Fruit fly (Drosophila melanogaster) whole organism, embryonic: ENCODE measurements around the gene cup.
A peak's percentile ranks its signal among the peaks of the same experiment; 100 is the strongest.

ENCODE experiments used
- Ada2b ChIP-seq: fragments of 200-800 bp; sonication (Bioruptor generic); IDR thresholded peaks from 2 replicates; pipeline ENCODE4 v1.3.6; 2022; ENCODE audit warnings: missing biosample characterization, missing genetic modification characterization
- Atf6 ChIP-seq: fragments of 200-800 bp; sonication (Bioruptor generic); IDR thresholded peaks from 2 replicates; pipeline ENCODE4 v1.3.6; 2022; ENCODE audit warnings: missing biosample characterization, missing genetic modification characterization
- CG10543 ChIP-seq: fragments of 200-800 bp; sonication (Bioruptor generic); optimal IDR thresholded peaks from 3 replicates; lab custom pipeline; 2017; ENCODE audit warnings: missing biosample characterization, mild to moderate bottlenecking, missing genetic modification characterization, moderate library complexity
- CG12219 ChIP-seq: fragments of 200-800 bp; sonication (Bioruptor generic); optimal IDR thresholded peaks from 3 replicates; lab custom pipeline; 2018; ENCODE audit warnings: missing biosample characterization, mild to moderate bottlenecking, missing genetic modification characterization
- CG12299 ChIP-seq: fragments of 200-800 bp; sonication (Bioruptor generic); optimal IDR thresholded peaks from 2 replicates; lab custom pipeline; 2018; ENCODE audit warnings: missing biosample characterization, mild to moderate bottlenecking, missing genetic modification characterization
- CG14014 ChIP-seq: fragments of 200-800 bp; sonication (Bioruptor generic); IDR thresholded peaks from 2 replicates; pipeline ENCODE4 v1.3.6; 2022; ENCODE audit warnings: missing biosample characterization, missing genetic modification characterization
- CG15269 ChIP-seq: fragments of 200-800 bp; sonication (Bioruptor generic); optimal IDR thresholded peaks from 2 replicates; lab custom pipeline; 2018; ENCODE audit warnings: missing biosample characterization, mild to moderate bottlenecking, missing genetic modification characterization, moderate library complexity
- CG15696 ChIP-seq: fragments of 200-800 bp; sonication (Bioruptor generic); optimal IDR thresholded peaks from 2 replicates; lab custom pipeline; 2019; ENCODE audit warnings: missing biosample characterization, mild to moderate bottlenecking, missing genetic modification characterization, moderate library complexity
- CG17829 ChIP-seq: fragments of 200-800 bp; optimal IDR thresholded peaks from 2 replicates; lab custom pipeline; 2019; ENCODE audit warnings: missing biosample characterization, mild to moderate bottlenecking, missing genetic modification characterization, moderate library complexity
- CG17912 ChIP-seq: fragments of 200-800 bp; sonication (Bioruptor generic); optimal IDR thresholded peaks from 2 replicates; lab custom pipeline; 2018; ENCODE audit warnings: missing biosample characterization, mild to moderate bottlenecking, missing genetic modification characterization
- CG18476 ChIP-seq: fragments of 200-800 bp; sonication (Bioruptor generic); optimal IDR thresholded peaks from 2 replicates; lab custom pipeline; 2016; ENCODE audit warnings: missing biosample characterization, mild to moderate bottlenecking, missing genetic modification characterization
- CG18619 ChIP-seq: fragments of 200-800 bp; sonication (Bioruptor generic); optimal IDR thresholded peaks from 3 replicates; lab custom pipeline; 2017; ENCODE audit warnings: missing biosample characterization, mild to moderate bottlenecking, missing genetic modification characterization
- CG2199 ChIP-seq: fragments of 200-800 bp; sonication (Bioruptor generic); IDR thresholded peaks from 3 replicates; pipeline ENCODE4 v1.3.6; 2022; ENCODE audit warnings: missing biosample characterization, missing genetic modification characterization
- CG30020 ChIP-seq: fragments of 200-800 bp; optimal IDR thresholded peaks from 2 replicates; lab custom pipeline; 2019; ENCODE audit warnings: missing biosample characterization, mild to moderate bottlenecking, missing genetic modification characterization, moderate library complexity
- CG34376 ChIP-seq: fragments of 200-800 bp; sonication (Bioruptor generic); optimal IDR thresholded peaks from 2 replicates; lab custom pipeline; 2018; ENCODE audit warnings: missing biosample characterization, mild to moderate bottlenecking, missing genetic modification characterization
- CG4360 ChIP-seq: fragments of 200-800 bp; sonication (Bioruptor generic); IDR thresholded peaks from 2 replicates; pipeline ENCODE4 v1.3.6; 2022; ENCODE audit warnings: missing biosample characterization, missing genetic modification characterization
- CG43689 ChIP-seq: fragments of 200-800 bp; sonication (Bioruptor generic); IDR thresholded peaks from 2 replicates; pipeline ENCODE4 v1.3.6; 2022; ENCODE audit warnings: missing biosample characterization, missing genetic modification characterization
- CG7357 ChIP-seq: fragments of 200-800 bp; sonication (Bioruptor generic); IDR thresholded peaks from 3 replicates; pipeline ENCODE4 v1.3.6; 2022; ENCODE audit warnings: missing biosample characterization, missing genetic modification characterization
- CG8359 ChIP-seq: fragments of 200-800 bp; sonication (Bioruptor generic); optimal IDR thresholded peaks from 2 replicates; lab custom pipeline; 2017; ENCODE audit warnings: missing biosample characterization, mild to moderate bottlenecking, missing genetic modification characterization, borderline replicate concordance
- CkIIα-i1 ChIP-seq: fragments of 200-800 bp; sonication (Bioruptor generic); IDR thresholded peaks from 2 replicates; pipeline ENCODE4 v1.3.6; 2022; ENCODE audit warnings: missing biosample characterization, missing genetic modification characterization
- D19A ChIP-seq: fragments of 200-800 bp; optimal IDR thresholded peaks from 3 replicates; lab custom pipeline; 2019; ENCODE audit warnings: missing biosample characterization, mild to moderate bottlenecking, missing genetic modification characterization, moderate library complexity
- Dll ChIP-seq: fragments of 200-800 bp; sonication (Bioruptor generic); IDR thresholded peaks from 4 replicates; pipeline ENCODE4 v1.3.6; 2022; ENCODE audit warnings: missing biosample characterization, missing genetic modification characterization; ENCODE audit not compliant: partially characterized antibody
- Dp ChIP-seq: fragments of 200-800 bp; sonication (Bioruptor generic); optimal IDR thresholded peaks from 2 replicates; lab custom pipeline; 2018; ENCODE audit warnings: missing biosample characterization, mild to moderate bottlenecking, missing genetic modification characterization, moderate library complexity
- Gsc ChIP-seq: fragments of 200-800 bp; sonication (Bioruptor generic); IDR thresholded peaks from 2 replicates; pipeline ENCODE4 v1.3.6; 2022; ENCODE audit warnings: missing biosample characterization, missing genetic modification characterization
- Hey ChIP-seq: fragments of 200-800 bp; sonication (Bioruptor generic); optimal IDR thresholded peaks from 3 replicates; lab custom pipeline; 2018; ENCODE audit warnings: missing biosample characterization, mild to moderate bottlenecking, missing genetic modification characterization
- Hr3 ChIP-seq: fragments of 200-800 bp; sonication (Bioruptor generic); optimal IDR thresholded peaks from 3 replicates; lab custom pipeline; 2016; ENCODE audit warnings: missing biosample characterization, missing genetic modification characterization
- Hr78 ChIP-seq, 2 experiments: fragments of 200-800 bp in 1 of 2; fragments of >200 bp in 1 of 2; sonication (Bioruptor generic) in 1 of 2; optimal IDR thresholded peaks; 2 replicates each; lab custom pipeline; 2017 to 2019; ENCODE audit warnings: missing biosample characterization in 2 of 2, missing genetic modification characterization in 2 of 2, mild to moderate bottlenecking in 1 of 2, moderate library complexity in 1 of 2
- Mad ChIP-seq: fragments of 200-800 bp; sonication (Bioruptor generic); optimal IDR thresholded peaks from 2 replicates; lab custom pipeline; 2016; ENCODE audit warnings: missing biosample characterization, missing genetic modification characterization
- YL-1 ChIP-seq: fragments of 200-800 bp; sonication (Bioruptor generic); optimal IDR thresholded peaks from 3 replicates; lab custom pipeline; 2017; ENCODE audit warnings: missing biosample characterization, mild to moderate bottlenecking, missing genetic modification characterization
- bowl ChIP-seq: fragments of 200-800 bp; sonication (Bioruptor generic); IDR thresholded peaks from 2 replicates; pipeline ENCODE4 v1.3.6; 2022; ENCODE audit warnings: missing biosample characterization, missing genetic modification characterization
- caup ChIP-seq: fragments of 200-800 bp; sonication (Bioruptor generic); optimal IDR thresholded peaks from 3 replicates; lab custom pipeline; 2017; ENCODE audit warnings: missing biosample characterization, mild to moderate bottlenecking, missing genetic modification characterization, moderate library complexity; ENCODE audit not compliant: severe bottlenecking
- crc ChIP-seq: fragments of 200-800 bp; sonication (Bioruptor generic); optimal IDR thresholded peaks from 2 replicates; lab custom pipeline; 2016; ENCODE audit warnings: missing biosample characterization, missing genetic modification characterization
- croc ChIP-seq: fragments of 200-800 bp; sonication (Bioruptor generic); conservative IDR thresholded peaks from 3 replicates; pipeline ENCODE4 v1.3.6; 2022; ENCODE audit warnings: missing biosample characterization, missing genetic modification characterization
- dati ChIP-seq: fragments of 200-800 bp; sonication (Bioruptor generic); IDR thresholded peaks from 2 replicates; pipeline ENCODE4 v1.3.6; 2022; ENCODE audit warnings: missing biosample characterization, missing genetic modification characterization
- dm ChIP-seq: fragments of 200-800 bp; sonication (Bioruptor generic); optimal IDR thresholded peaks from 3 replicates; lab custom pipeline; 2016; ENCODE audit warnings: missing biosample characterization, missing genetic modification characterization
- dpn ChIP-seq, 2 experiments: fragments of 200-800 bp; sonication (Bioruptor generic); optimal IDR thresholded peaks; 3 replicates each; lab custom pipeline; 2016; ENCODE audit warnings: missing biosample characterization in 2 of 2, missing genetic modification characterization in 2 of 2
- fd96Cb ChIP-seq: fragments of 200-800 bp; sonication (Bioruptor generic); optimal IDR thresholded peaks from 2 replicates; lab custom pipeline; 2018; ENCODE audit warnings: missing biosample characterization, mild to moderate bottlenecking, missing genetic modification characterization, moderate library complexity
- inv ChIP-seq: fragments of 200-800 bp; sonication (Bioruptor generic); IDR thresholded peaks from 2 replicates; pipeline ENCODE4 v1.3.6; 2022; ENCODE audit warnings: missing biosample characterization, missing genetic modification characterization; ENCODE audit not compliant: partially characterized antibody
- jigr1 ChIP-seq: fragments of 200-800 bp; sonication (Bioruptor generic); IDR thresholded peaks from 3 replicates; pipeline ENCODE4 v1.3.6; 2022; ENCODE audit warnings: missing biosample characterization, missing genetic modification characterization
- jumu ChIP-seq: fragments of 200-800 bp; sonication (Bioruptor generic); optimal IDR thresholded peaks from 3 replicates; lab custom pipeline; 2016; ENCODE audit warnings: missing biosample characterization, missing genetic modification characterization
- luna ChIP-seq: fragments of 200-800 bp; sonication (Bioruptor generic); optimal IDR thresholded peaks from 2 replicates; lab custom pipeline; 2016; ENCODE audit warnings: missing biosample characterization, missing genetic modification characterization
- mam ChIP-seq: fragments of 200-800 bp; sonication (Bioruptor generic); optimal IDR thresholded peaks from 3 replicates; lab custom pipeline; 2016; ENCODE audit warnings: missing biosample characterization, missing genetic modification characterization
- phol ChIP-seq: fragments of 200-800 bp; sonication (Bioruptor generic); optimal IDR thresholded peaks from 3 replicates; lab custom pipeline; 2018; ENCODE audit warnings: missing biosample characterization, mild to moderate bottlenecking, missing genetic modification characterization, moderate library complexity
- sd ChIP-seq: fragments of 200-800 bp; sonication (Bioruptor generic); optimal IDR thresholded peaks from 3 replicates; lab custom pipeline; 2018; ENCODE audit warnings: missing biosample characterization, mild to moderate bottlenecking, missing genetic modification characterization, moderate library complexity
- sens ChIP-seq: fragments of 200-800 bp; sonication (Bioruptor generic); peaks from one replicate; lab custom pipeline; 2016; ENCODE audit warnings: missing biosample characterization, missing genetic modification characterization
- tin ChIP-seq: fragments of 200-800 bp; sonication (Bioruptor generic); optimal IDR thresholded peaks from 3 replicates; lab custom pipeline; 2016; ENCODE audit warnings: missing biosample characterization, missing genetic modification characterization
- unc-4 ChIP-seq: fragments of 200-800 bp; sonication (Bioruptor generic); IDR thresholded peaks from 2 replicates; pipeline ENCODE4 v1.3.6; 2022; ENCODE audit warnings: missing biosample characterization, missing genetic modification characterization; ENCODE audit not compliant: partially characterized antibody
- unpg ChIP-seq: fragments of 200-800 bp; sonication (Bioruptor generic); optimal IDR thresholded peaks from 3 replicates; lab custom pipeline; 2018; ENCODE audit warnings: missing biosample characterization, mild to moderate bottlenecking, missing genetic modification characterization, moderate library complexity
- zf30C ChIP-seq: fragments of 200-800 bp; sonication (Bioruptor generic); optimal IDR thresholded peaks from 3 replicates; lab custom pipeline; 2018; ENCODE audit warnings: missing biosample characterization, mild to moderate bottlenecking, missing genetic modification characterization
- zfh2 ChIP-seq: fragments of 200-800 bp; sonication (Bioruptor generic); optimal IDR thresholded peaks from 2 replicates; lab custom pipeline; 2016; ENCODE audit warnings: missing biosample characterization, missing genetic modification characterization

The cup gene

DNA sequence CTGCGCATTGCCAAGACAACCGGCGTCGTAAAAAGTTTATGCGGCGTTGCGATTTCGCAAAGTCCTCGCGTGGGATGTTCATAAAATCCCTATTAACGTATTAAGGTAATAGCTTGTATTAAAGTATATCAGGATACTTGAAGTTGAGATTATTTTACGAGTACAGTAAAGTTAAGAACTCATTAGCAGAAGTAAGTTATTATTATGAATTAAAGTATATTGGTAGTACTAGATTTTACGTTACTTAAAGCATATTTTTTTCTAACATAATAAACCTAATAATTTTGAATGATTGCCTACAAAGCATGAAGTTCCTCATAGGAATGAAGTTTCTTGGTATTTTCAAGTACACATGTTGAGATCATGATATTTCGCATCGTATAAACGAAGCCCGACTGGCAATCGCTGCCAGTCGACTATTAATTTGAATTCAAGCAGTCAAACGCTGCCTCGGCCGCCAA lies 30.4 kb downstream of the cup start (continued):
- TF ChIP-seq YL-1 (GFP tag; lab: Kevin White, UChicago) (no peak), caup (GFP tag; lab: Kevin White, UChicago) (peak; percentile 11), CG4360 (GFP tag; lab: Robert Waterston, UW) (no peak), sd (tag; lab: Kevin White, UChicago) (no peak), dpn (GFP tag; optimal IDR thresholded peaks at IDR 0.05; lab: Kevin White, UChicago) (peak in 1 of 2 experiments; percentile 13), Dp (GFP tag; lab: Kevin White, UChicago) (no peak), Atf6 (peak; percentile 14; the same call in 1 of the 2 replicates), CG15696 (tag; lab: Kevin White, UChicago) (peak; percentile 26), CG34376 (GFP tag; lab: Kevin White, UChicago) (peak; percentile 14), D19A (tag; lab: Kevin White, UChicago) (peak; percentile 72), CG30020 (tag; lab: Kevin White, UChicago) (peak; percentile 44), CG14014 (GFP tag; lab: Robert Waterston, UW) (0 out of 2 replicates have a peak, but pooled peaks have one; percentile 34), zf30C (no peak), CkIIα-i1 (GFP tag; lab: Robert Waterston, UW) (no peak), phol (tag; lab: Kevin White, UChicago) (peak; percentile 73), inv (GFP tag; lab: Robert Waterston, UW) (no peak), mam (no peak), fd96Cb (tag; lab: Kevin White, UChicago) (peak; percentile 46), CG10543 (no peak), Dll (GFP tag; lab: Robert Waterston, UW) (no peak), crc (GFP tag; lab: Kevin White, UChicago) (no peak), CG7357 (GFP tag; lab: Robert Waterston, UW) (no peak), Gsc (GFP tag; lab: Robert Waterston, UW) (no peak), tin (GFP tag; lab: Kevin White, UChicago) (peak; percentile 27), CG12219 (GFP tag; lab: Kevin White, UChicago) (peak; percentile 54), jigr1 (GFP tag; lab: Robert Waterston, UW) (no peak), CG43689 (GFP tag; lab: Robert Waterston, UW) (no peak), unc-4 (GFP tag; lab: Robert Waterston, UW) (no peak), dati (no peak), unpg (GFP tag; lab: Kevin White, UChicago) (peak; percentile 36), CG18619 (GFP tag; lab: Kevin White, UChicago) (peak; percentile 45), luna (GFP tag; lab: Kevin White, UChicago) (no peak), zfh2 (GFP tag; lab: Kevin White, UChicago) (peak; percentile 0), Hr3 (GFP tag; lab: Kevin White, UChicago) (peak; percentile 27), dm (GFP tag; lab: Kevin White, UChicago) (no peak), CG2199 (GFP tag; lab: Robert Waterston, UW) (no peak), Mad (GFP tag; lab: Kevin White, UChicago) (no peak), CG8359 (GFP tag; lab: Kevin White, UChicago) (no peak), bowl (no peak), croc (GFP tag; lab: Robert Waterston, UW) (no peak; the same call in 2 of the 3 replicates), CG15269 (tag; lab: Kevin White, UChicago) (peak; percentile 54), Hr78 (GFP tag; optimal IDR thresholded peaks at IDR 0.05; lab: Kevin White, UChicago) (peak in 1 of 2 experiments; percentile 22), sens (GFP tag; lab: Kevin White, UChicago) (peak; percentile 90), CG17829 (tag; lab: Kevin White, UChicago) (peak; percentile 67), CG18476 (GFP tag; lab: Kevin White, UChicago) (no peak), CG17912 (no peak), jumu (GFP tag; lab: Kevin White, UChicago) (no peak), CG12299 (peak; percentile 12), Ada2b (GFP tag; lab: Robert Waterston, UW) (peak; percentile 29; the same call in 1 of the 2 replicates), Hey (no peak)
